Fruit fly (Drosophila melanogaster): Measurements from ENCODE around the gene CG17744.
"Not testable (repeated sequence)": the region's sequence is repeated elsewhere in the genome, so short reads cannot be mapped to it uniquely, and the experiment has no call there.

- not testable (repeated sequence) for TF ChIP-seq CG8478 (optimal IDR thresholded peaks at IDR 0.05)
- TF ChIP-seq CTCF (optimal IDR thresholded peaks at IDR 0.05) = peak; percentile 69 to 89
Measured at dm6 chr3L:6994464-6995363, 31.9 kb downstream of the CG17744 start.
